Fruit fly (Drosophila melanogaster): ENCODE results near the gene cmpy.

DNA sequence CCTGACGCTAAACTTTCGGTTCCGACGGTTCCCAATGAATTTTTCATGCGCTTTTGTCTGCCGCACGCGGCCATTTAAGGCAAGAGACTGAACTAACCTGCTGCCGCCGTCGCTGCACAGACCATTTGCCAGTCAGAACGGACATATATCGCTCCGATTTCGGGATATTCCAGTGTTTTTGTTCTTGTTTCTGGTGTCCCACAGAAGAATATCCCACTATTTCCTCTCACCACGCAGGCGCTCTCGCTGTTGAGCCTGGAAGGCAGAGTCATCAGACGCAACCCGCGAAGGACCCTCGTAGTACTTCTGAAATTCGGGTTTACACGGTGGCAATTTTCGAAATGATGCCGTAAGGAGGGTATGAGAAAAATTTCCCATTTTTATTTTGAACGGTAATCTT lies at the start of gene cmpy:
- TF ChIP-seq br (GFP tag; optimal IDR thresholded peaks at IDR 0.05) (no peak), Sp1 (GFP tag; optimal IDR thresholded peaks at IDR 0.05) (no peak), usp (GFP tag; optimal IDR thresholded peaks at IDR 0.05) (no peak), psq (GFP tag; optimal IDR thresholded peaks at IDR 0.05) (no peak), Dfd (GFP tag; optimal IDR thresholded peaks at IDR 0.05) (no peak)
